Fruit fly (Drosophila melanogaster) whole organism: ENCODE measurements around the gene EMC6.

Source experiments
- CG8478 ChIP-seq: fragments of >200 bp; optimal IDR thresholded peaks from 2 replicates; lab custom pipeline; 2018; ENCODE audit warnings: inconsistent platforms
- Dll ChIP-seq: fragments of >200 bp; optimal IDR thresholded peaks from 2 replicates; lab custom pipeline; 2017
- EcR ChIP-seq, 2 experiments: fragments of >200 bp; optimal IDR thresholded peaks; 2 replicates each; lab custom pipeline; 2017; ENCODE audit warnings: missing biosample characterization in 2 of 2, missing genetic modification characterization in 2 of 2, missing genetic modification reagents in 2 of 2
- pan ChIP-seq: fragments of >200 bp; optimal IDR thresholded peaks from 2 replicates; lab custom pipeline; 2017
- psq ChIP-seq: fragments of >200 bp; optimal IDR thresholded peaks from 2 replicates; lab custom pipeline; 2017
- usp ChIP-seq: fragments of >200 bp; optimal IDR thresholded peaks from 2 replicates; lab custom pipeline; 2017; ENCODE audit warnings: missing biosample characterization, missing genetic modification characterization, mixed read lengths

EMC6 gene

dm6 chr3R:25024895-25025557 is at the start of gene EMC6, which contains the start of gene Hr96:
Gene EMC6 (minus strand): TSS chr3R:25025017.
Gene Hr96 (plus strand): TSS chr3R:25025235.
- no peak for TF ChIP-seq usp (GFP tag; lab: Kevin White, UChicago)
- TF ChIP-seq pan (lab: Kevin White, UChicago): no peak
- no peak for TF ChIP-seq EcR (GFP tag; optimal IDR thresholded peaks at IDR 0.05; lab: Kevin White, UChicago)
- TF ChIP-seq Dll (lab: Kevin White, UChicago): no peak
- no peak for TF ChIP-seq CG8478
- no peak for TF ChIP-seq psq (lab: Kevin White, UChicago)

DNA sequence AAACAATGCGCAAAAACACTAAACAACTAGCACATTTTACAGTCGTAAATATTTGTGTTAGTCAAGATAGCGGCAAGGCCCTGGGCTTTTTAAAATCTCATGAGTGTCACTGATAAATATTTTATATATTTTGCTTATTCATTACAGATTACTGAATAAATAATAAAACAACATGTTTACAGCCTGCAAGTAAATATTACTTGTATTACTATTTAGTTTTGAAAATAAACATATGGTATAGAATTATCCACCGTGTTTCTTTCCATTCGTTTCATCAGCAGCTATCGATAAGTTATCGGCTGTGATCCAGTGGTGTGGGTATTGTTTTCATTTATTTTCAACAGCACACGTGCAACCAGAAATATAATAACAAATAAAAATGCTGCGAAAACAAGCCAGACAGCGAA is 49.7 kb upstream of the EMC6 start, which contains the start of the genes shams and CG11920:
TSS of gene shams (minus strand) at position 50 of the 407 bp plus-strand sequence.
TSS of gene CG11920 (plus strand) at position 320 of the 407 bp plus-strand sequence.
- TF ChIP-seq Dll (lab: Kevin White, UChicago) (no peak), EcR (GFP tag; optimal IDR thresholded peaks at IDR 0.05; lab: Kevin White, UChicago) (no peak), pan (lab: Kevin White, UChicago) (no peak), psq (lab: Kevin White, UChicago) (no peak), usp (GFP tag; lab: Kevin White, UChicago) (no peak), CG8478 (no peak)

dm6 chr3R:25070871-25071270 is 46.1 kb upstream of the EMC6 start, which contains the start of gene CG11836:
Gene CG11836 (plus strand): TSS chr3R:25071126.
- TF ChIP-seq psq (lab: Kevin White, UChicago) (no peak), usp (GFP tag; lab: Kevin White, UChicago) (no peak), EcR (GFP tag; optimal IDR thresholded peaks at IDR 0.05; lab: Kevin White, UChicago) (no peak), Dll (lab: Kevin White, UChicago) (no peak), CG8478 (no peak), pan (lab: Kevin White, UChicago) (no peak)

dm6 chr3R:25069569-25069968 is 44.8 kb upstream of the EMC6 start, which contains the start of the genes Stt3B and CG11839:
Gene Stt3B (minus strand): TSS chr3R:25069637.
Gene CG11839 (plus strand): TSS chr3R:25069927.
- no peak for TF ChIP-seq psq (lab: Kevin White, UChicago)
- TF ChIP-seq usp (GFP tag; lab: Kevin White, UChicago): no peak
- no peak for TF ChIP-seq pan (lab: Kevin White, UChicago)
- no peak for TF ChIP-seq Dll (lab: Kevin White, UChicago)
- TF ChIP-seq CG8478: no peak
- no peak for TF ChIP-seq EcR (GFP tag; optimal IDR thresholded peaks at IDR 0.05; lab: Kevin White, UChicago)

dm6 chr3R:25066856-25067255 is 42.0 kb upstream of the EMC6 start:
- TF ChIP-seq Dll (lab: Kevin White, UChicago) (no peak), EcR (GFP tag; optimal IDR thresholded peaks at IDR 0.05; lab: Kevin White, UChicago) (no peak), pan (lab: Kevin White, UChicago) (no peak), psq (lab: Kevin White, UChicago) (no peak)

DNA sequence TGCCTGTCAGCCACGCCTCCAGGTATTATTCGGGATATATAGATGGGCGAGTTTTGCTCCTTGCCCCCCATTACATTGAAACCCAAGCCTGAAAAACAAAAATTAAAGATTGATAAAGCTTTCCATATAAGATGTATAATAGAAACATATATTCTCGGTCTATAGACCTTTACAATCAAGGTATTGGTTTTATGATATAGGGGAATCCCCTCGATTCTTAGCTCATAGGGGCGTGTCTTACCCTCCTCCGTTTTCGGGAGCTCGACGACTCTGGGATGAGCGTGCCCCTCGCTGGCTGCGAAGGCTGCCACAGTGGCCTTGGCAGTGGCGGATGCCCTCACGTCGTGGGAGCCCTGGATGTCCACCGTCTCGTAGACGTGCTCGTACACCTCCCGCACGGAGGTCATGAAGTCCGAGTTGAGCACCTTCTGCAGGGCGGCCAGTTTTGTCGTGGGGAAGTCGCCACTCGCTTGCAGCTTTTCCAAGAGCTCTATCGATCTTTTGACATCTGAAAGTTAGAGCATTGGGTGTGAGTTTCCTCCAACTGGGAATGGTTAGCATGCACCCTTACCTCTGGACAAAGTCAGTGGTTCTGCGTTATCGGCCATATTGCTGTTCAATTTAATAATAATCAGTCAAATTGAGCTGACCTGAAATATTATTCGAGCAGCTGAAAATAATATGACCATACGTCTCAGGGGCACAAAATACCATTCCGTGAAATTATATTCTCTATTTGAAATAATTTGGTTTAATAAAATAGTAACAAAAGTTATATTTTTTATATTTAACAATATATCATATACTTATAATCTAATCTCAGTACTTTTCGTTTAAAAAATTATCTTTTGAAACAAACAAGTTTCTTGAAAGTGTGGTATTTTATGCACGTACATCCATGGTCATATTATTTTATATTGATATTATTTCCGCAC is 40.4 kb upstream of the EMC6 start, which contains the start of the genes veli and PQBP1:
TSS of gene veli (minus strand) at position 685 of the 935 bp plus-strand sequence.
TSS of gene PQBP1 (plus strand) at position 885 of the 935 bp plus-strand sequence.
- TF ChIP-seq pan (lab: Kevin White, UChicago) (no peak), EcR (GFP tag; optimal IDR thresholded peaks at IDR 0.05; lab: Kevin White, UChicago) (no peak), CG8478 (no peak), usp (GFP tag; lab: Kevin White, UChicago) (no peak), Dll (lab: Kevin White, UChicago) (no peak), psq (lab: Kevin White, UChicago) (no peak)

dm6 chr3R:25060462-25060861 is 35.6 kb upstream of the EMC6 start:
- TF ChIP-seq Dll (lab: Kevin White, UChicago) (no peak), psq (lab: Kevin White, UChicago) (no peak), pan (lab: Kevin White, UChicago) (no peak), CG8478 (no peak), EcR (GFP tag; optimal IDR thresholded peaks at IDR 0.05; lab: Kevin White, UChicago) (no peak), usp (GFP tag; lab: Kevin White, UChicago) (no peak)

- TF ChIP-seq Dll (lab: Kevin White, UChicago): no peak
- no peak for TF ChIP-seq pan (lab: Kevin White, UChicago)
- TF ChIP-seq EcR (GFP tag; optimal IDR thresholded peaks at IDR 0.05; lab: Kevin White, UChicago): no peak
- no peak for TF ChIP-seq usp (GFP tag; lab: Kevin White, UChicago)
- no peak for TF ChIP-seq CG8478
Observed at dm6 chr3R:25056488-25057157, 31.8 kb upstream of the EMC6 start.

dm6 chr3R:25056016-25056415 is 31.2 kb upstream of the EMC6 start, which contains the start of the genes CG31111 and stac:
Gene CG31111 (minus strand): TSS chr3R:25056177.
Gene stac (plus strand): TSS chr3R:25056286.
- TF ChIP-seq EcR (GFP tag; optimal IDR thresholded peaks at IDR 0.05; lab: Kevin White, UChicago) (no peak), usp (GFP tag; lab: Kevin White, UChicago) (no peak), Dll (lab: Kevin White, UChicago) (no peak), psq (lab: Kevin White, UChicago) (no peak), pan (lab: Kevin White, UChicago) (no peak), CG8478 (no peak)

- TF ChIP-seq pan (lab: Kevin White, UChicago) (no peak), CG8478 (no peak), psq (lab: Kevin White, UChicago) (no peak), EcR (GFP tag; optimal IDR thresholded peaks at IDR 0.05; lab: Kevin White, UChicago) (no peak), Dll (lab: Kevin White, UChicago) (no peak), usp (GFP tag; lab: Kevin White, UChicago) (no peak)
Observed at dm6 chr3R:25054451-25055188, 29.8 kb upstream of the EMC6 start, which contains the start of gene CG31109. Gene CG31109 (minus strand): TSS chr3R:25054653.
